Fruit fly (Drosophila melanogaster) whole organism, embryonic: Measurements from ENCODE around the gene CG10063.

Source experiments
- Abd-B ChIP-seq: fragments of 200-800 bp; sonication (Bioruptor generic); optimal IDR thresholded peaks from 2 replicates; lab custom pipeline; 2018; ENCODE audit warnings: missing biosample characterization, mild to moderate bottlenecking, missing genetic modification characterization, moderate library complexity
- Adf1 ChIP-seq: fragments of 200-800 bp; sonication (Bioruptor generic); IDR thresholded peaks from 2 replicates; pipeline ENCODE4 v1.3.6; 2022; ENCODE audit warnings: missing biosample characterization, missing genetic modification characterization
- Atf6 ChIP-seq: fragments of 200-800 bp; sonication (Bioruptor generic); IDR thresholded peaks from 2 replicates; pipeline ENCODE4 v1.3.6; 2022; ENCODE audit warnings: missing biosample characterization, missing genetic modification characterization
- BEAF-32 ChIP-seq: fragments of 200-800 bp; sonication (Bioruptor generic); optimal IDR thresholded peaks from 3 replicates; lab custom pipeline; 2017; ENCODE audit warnings: missing biosample characterization, missing genetic modification characterization, mild to moderate bottlenecking, moderate library complexity, missing genetic modification reagents
- Bgb ChIP-seq: fragments of 200-800 bp; sonication (Bioruptor generic); IDR thresholded peaks from 2 replicates; pipeline ENCODE4 v1.3.6; 2022; ENCODE audit warnings: missing biosample characterization, missing genetic modification characterization; ENCODE audit not compliant: partially characterized antibody
- C15 ChIP-seq: fragments of 200-800 bp; sonication (Bioruptor generic); IDR thresholded peaks from 3 replicates; pipeline ENCODE4 v1.3.6; 2022; ENCODE audit warnings: missing biosample characterization, missing genetic modification characterization
- CG10959 ChIP-seq: fragments of 200-800 bp; sonication (Bioruptor generic); IDR thresholded peaks from 2 replicates; pipeline ENCODE4 v1.3.6; 2022; ENCODE audit warnings: missing biosample characterization, missing genetic modification characterization
- CG11695 ChIP-seq: fragments of 200-800 bp; sonication (Bioruptor generic); IDR thresholded peaks from 3 replicates; pipeline ENCODE4 v1.3.6; 2022; ENCODE audit warnings: missing biosample characterization, missing genetic modification characterization
- CG12071 ChIP-seq: fragments of 200-800 bp; sonication (Bioruptor generic); optimal IDR thresholded peaks from 3 replicates; lab custom pipeline; 2018; ENCODE audit warnings: missing biosample characterization, mild to moderate bottlenecking, missing genetic modification characterization
- CG13287 ChIP-seq: fragments of 200-800 bp; sonication (Bioruptor generic); IDR thresholded peaks from 2 replicates; pipeline ENCODE4 v1.3.6; 2022; ENCODE audit warnings: missing biosample characterization, missing genetic modification characterization; ENCODE audit not compliant: partially characterized antibody
- CG15073 ChIP-seq: fragments of 200-800 bp; sonication (Bioruptor generic); optimal IDR thresholded peaks from 2 replicates; lab custom pipeline; 2016; ENCODE audit warnings: missing biosample characterization, missing genetic modification characterization
- CG15269 ChIP-seq: fragments of 200-800 bp; sonication (Bioruptor generic); optimal IDR thresholded peaks from 2 replicates; lab custom pipeline; 2018; ENCODE audit warnings: missing biosample characterization, mild to moderate bottlenecking, missing genetic modification characterization, moderate library complexity
- CG32532 ChIP-seq: fragments of 200-800 bp; sonication (Bioruptor generic); IDR thresholded peaks from 2 replicates; pipeline ENCODE4 v1.3.6; 2022; ENCODE audit warnings: missing biosample characterization, missing genetic modification characterization
- CG34422 ChIP-seq: fragments of 200-800 bp; sonication (Bioruptor generic); IDR thresholded peaks from 3 replicates; pipeline ENCODE4 v1.3.6; 2022; ENCODE audit warnings: missing biosample characterization, missing genetic modification characterization
- CG7357 ChIP-seq: fragments of 200-800 bp; sonication (Bioruptor generic); IDR thresholded peaks from 3 replicates; pipeline ENCODE4 v1.3.6; 2022; ENCODE audit warnings: missing biosample characterization, missing genetic modification characterization
- CG7928 ChIP-seq: fragments of 200-800 bp; sonication (Bioruptor generic); optimal IDR thresholded peaks from 2 replicates; lab custom pipeline; 2017; ENCODE audit warnings: missing biosample characterization, mild to moderate bottlenecking, missing genetic modification characterization
- CG7987 ChIP-seq: fragments of 200-800 bp; sonication (Bioruptor generic); optimal IDR thresholded peaks from 2 replicates; lab custom pipeline; 2018; ENCODE audit warnings: missing biosample characterization, mild to moderate bottlenecking, missing genetic modification characterization, moderate library complexity
- Chrac-16 ChIP-seq: fragments of 200-800 bp; sonication (Bioruptor generic); optimal IDR thresholded peaks from 3 replicates; lab custom pipeline; 2016; ENCODE audit warnings: missing biosample characterization, missing genetic modification characterization
- Drgx ChIP-seq: fragments of 200-800 bp; sonication (Bioruptor generic); IDR thresholded peaks from 2 replicates; pipeline ENCODE4 v1.3.6; 2022; ENCODE audit warnings: missing biosample characterization, missing genetic modification characterization
- E2f1 ChIP-seq: fragments of 200-800 bp; sonication (Bioruptor generic); IDR thresholded peaks from 2 replicates; pipeline ENCODE4 v1.3.6; 2022; ENCODE audit warnings: missing biosample characterization, missing genetic modification characterization
- Hr3 ChIP-seq: fragments of 200-800 bp; sonication (Bioruptor generic); optimal IDR thresholded peaks from 3 replicates; lab custom pipeline; 2016; ENCODE audit warnings: missing biosample characterization, missing genetic modification characterization
- Med ChIP-seq: fragments of 200-800 bp; sonication (Bioruptor generic); peaks from one replicate; lab custom pipeline; 2016; ENCODE audit warnings: missing biosample characterization, missing genetic modification characterization, mild to moderate bottlenecking, inconsistent platforms, moderate library complexity
- NC2α ChIP-seq: fragments of 200-800 bp; sonication (Bioruptor generic); optimal IDR thresholded peaks from 2 replicates; lab custom pipeline; 2016; ENCODE audit warnings: missing biosample characterization, missing genetic modification characterization
- NC2β ChIP-seq: fragments of 200-800 bp; sonication (Bioruptor generic); optimal IDR thresholded peaks from 2 replicates; lab custom pipeline; 2016; ENCODE audit warnings: missing biosample characterization, missing genetic modification characterization
- Scr ChIP-seq: fragments of 200-800 bp; sonication (Bioruptor generic); IDR thresholded peaks from 2 replicates; pipeline ENCODE4 v1.3.6; 2022; ENCODE audit warnings: missing biosample characterization, missing genetic modification characterization; ENCODE audit not compliant: partially characterized antibody
- Stat92E ChIP-seq, 3 experiments: fragments of >200 bp in 2 of 3; fragments of 200-800 bp in 1 of 3; sonication (Bioruptor generic) in 1 of 3; optimal IDR thresholded peaks; 2 replicates each; lab custom pipeline; 2017 to 2019; ENCODE audit warnings: missing biosample characterization in 3 of 3, missing genetic modification characterization in 3 of 3, mild to moderate bottlenecking in 1 of 3, moderate library complexity in 1 of 3
- Trl ChIP-seq, 3 experiments: fragments of >200 bp in 2 of 3; fragments of 200-800 bp in 1 of 3; sonication (Bioruptor generic) in 1 of 3; optimal IDR thresholded peaks; 2 replicates in 1 of 3; 3 replicates in 2 of 3; lab custom pipeline; 2016 to 2017; ENCODE audit warnings: missing biosample characterization in 1 of 3, missing genetic modification characterization in 1 of 3
- ac ChIP-seq: fragments of 200-800 bp; sonication (Bioruptor generic); optimal IDR thresholded peaks from 3 replicates; lab custom pipeline; 2017; ENCODE audit warnings: missing biosample characterization, mild to moderate bottlenecking, missing genetic modification characterization
- chinmo ChIP-seq: fragments of 200-800 bp; sonication (Bioruptor generic); IDR thresholded peaks from 4 replicates; pipeline ENCODE4 v1.3.6; 2022; ENCODE audit warnings: missing biosample characterization, missing genetic modification characterization; ENCODE audit not compliant: partially characterized antibody
- chn ChIP-seq: fragments of 200-800 bp; sonication (Bioruptor generic); optimal IDR thresholded peaks from 2 replicates; lab custom pipeline; 2016; ENCODE audit warnings: missing biosample characterization, missing genetic modification characterization
- ci ChIP-seq: fragments of 200-800 bp; sonication (Bioruptor generic); IDR thresholded peaks from 3 replicates; pipeline ENCODE4 v1.3.6; 2022; ENCODE audit warnings: missing biosample characterization, missing genetic modification characterization
- emc ChIP-seq: fragments of 200-800 bp; sonication (Bioruptor generic); optimal IDR thresholded peaks from 2 replicates; lab custom pipeline; 2016; ENCODE audit warnings: missing biosample characterization, missing genetic modification characterization
- gem ChIP-seq: fragments of 200-800 bp; sonication (Bioruptor generic); optimal IDR thresholded peaks from 2 replicates; lab custom pipeline; 2019; ENCODE audit warnings: missing biosample characterization, mild to moderate bottlenecking, missing genetic modification characterization, moderate library complexity
- gsb-n ChIP-seq: fragments of 200-800 bp; sonication (Bioruptor generic); optimal IDR thresholded peaks from 3 replicates; lab custom pipeline; 2018; ENCODE audit warnings: missing biosample characterization, mild to moderate bottlenecking, missing genetic modification characterization
- hkb ChIP-seq, 2 experiments: fragments of 200-800 bp in 1 of 2; fragments of >200 bp in 1 of 2; sonication (Bioruptor generic) in 1 of 2; IDR thresholded peaks in 1 of 2; optimal IDR thresholded peaks in 1 of 2; 2 replicates each; pipeline versions ENCODE4 v1.3.6 to Lab custom; 2017 to 2022; ENCODE audit warnings: missing biosample characterization in 1 of 2, missing genetic modification characterization in 1 of 2
- jing ChIP-seq: fragments of 200-800 bp; sonication (Bioruptor generic); optimal IDR thresholded peaks from 2 replicates; lab custom pipeline; 2018; ENCODE audit warnings: missing biosample characterization, mild to moderate bottlenecking, missing genetic modification characterization
- ken ChIP-seq: fragments of 200-800 bp; sonication (Bioruptor generic); IDR thresholded peaks from 3 replicates; pipeline ENCODE4 v1.3.6; 2022; ENCODE audit warnings: missing biosample characterization, missing genetic modification characterization
- lola ChIP-seq, 3 experiments: fragments of >200 bp in 2 of 3; fragments of 200-800 bp in 1 of 3; sonication (Bioruptor generic) in 1 of 3; optimal IDR thresholded peaks; 2 replicates each; lab custom pipeline; 2017 to 2019; ENCODE audit warnings: missing biosample characterization in 3 of 3, missing genetic modification characterization in 3 of 3, mild to moderate bottlenecking in 1 of 3, moderate library complexity in 1 of 3
- nerfin-2 ChIP-seq: fragments of 200-800 bp; sonication (Bioruptor generic); IDR thresholded peaks from 2 replicates; pipeline ENCODE4 v1.3.6; 2022; ENCODE audit warnings: missing biosample characterization, missing genetic modification characterization; ENCODE audit not compliant: partially characterized antibody
- pan ChIP-seq, 4 experiments: fragments of >200 bp in 3 of 4; fragments of 200-800 bp in 1 of 4; sonication (Bioruptor generic) in 1 of 4; optimal IDR thresholded peaks in 3 of 4; IDR thresholded peaks in 1 of 4; 2 replicates each; pipeline versions ENCODE4 v1.3.6 to Lab custom; 2017 to 2022; ENCODE audit warnings: missing biosample characterization in 2 of 4, missing genetic modification characterization in 2 of 4, mixed read lengths in 1 of 4
- sd ChIP-seq: fragments of 200-800 bp; sonication (Bioruptor generic); optimal IDR thresholded peaks from 3 replicates; lab custom pipeline; 2018; ENCODE audit warnings: missing biosample characterization, mild to moderate bottlenecking, missing genetic modification characterization, moderate library complexity
- sob ChIP-seq: fragments of 200-800 bp; sonication (Bioruptor generic); IDR thresholded peaks from 2 replicates; pipeline ENCODE4 v1.3.6; 2022; ENCODE audit warnings: missing biosample characterization, missing genetic modification characterization
- ssp ChIP-seq: fragments of 200-800 bp; sonication (Bioruptor generic); IDR thresholded peaks from 2 replicates; pipeline ENCODE4 v1.3.6; 2022; ENCODE audit warnings: missing biosample characterization, missing genetic modification characterization
- vvl ChIP-seq: fragments of 200-800 bp; sonication (Bioruptor generic); IDR thresholded peaks from 2 replicates; pipeline ENCODE4 v1.3.6; 2022; ENCODE audit warnings: missing biosample characterization, missing genetic modification characterization
- zfh1 ChIP-seq: fragments of 200-800 bp; sonication (Bioruptor generic); IDR thresholded peaks from 3 replicates; pipeline ENCODE4 v1.3.6; 2022; ENCODE audit warnings: missing biosample characterization, missing genetic modification characterization
- zfh2 ChIP-seq: fragments of 200-800 bp; sonication (Bioruptor generic); optimal IDR thresholded peaks from 2 replicates; lab custom pipeline; 2016; ENCODE audit warnings: missing biosample characterization, missing genetic modification characterization

CG10063 gene

DNA sequence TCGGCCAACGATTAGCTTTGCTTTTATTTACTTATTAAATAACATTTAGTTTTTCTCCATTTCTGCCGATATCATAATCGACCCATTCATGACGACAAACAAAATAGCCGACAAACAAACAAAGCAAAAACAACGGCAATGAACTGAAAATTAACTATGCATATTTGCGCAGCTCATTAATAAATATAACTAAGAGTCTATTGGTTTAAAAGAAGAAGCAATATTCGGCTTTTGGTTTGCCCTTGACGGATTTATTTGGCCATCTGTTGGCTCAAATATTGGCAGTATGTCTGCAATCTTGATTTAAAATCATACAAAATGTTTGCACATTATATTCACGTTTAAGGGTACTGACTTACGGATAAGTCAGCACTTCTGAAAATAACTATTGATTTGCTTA lies 27.7 kb upstream of the CG10063 start (continued):
- TF ChIP-seq emc (GFP tag; lab: Kevin White, UChicago): no peak
- TF ChIP-seq Stat92E (GFP tag; optimal IDR thresholded peaks at IDR 0.05; lab: Kevin White, UChicago): no peak
- TF ChIP-seq Hr3 (GFP tag; lab: Kevin White, UChicago): no peak
- no peak for TF ChIP-seq ac (GFP tag; lab: Kevin White, UChicago)
- peak; percentile 53 for TF ChIP-seq Med (GFP tag; lab: Kevin White, UChicago)
- no peak for TF ChIP-seq chn
- no peak for TF ChIP-seq Drgx (GFP tag; lab: Robert Waterston, UW)
- TF ChIP-seq, all 482 proteins: peak for 20

DNA sequence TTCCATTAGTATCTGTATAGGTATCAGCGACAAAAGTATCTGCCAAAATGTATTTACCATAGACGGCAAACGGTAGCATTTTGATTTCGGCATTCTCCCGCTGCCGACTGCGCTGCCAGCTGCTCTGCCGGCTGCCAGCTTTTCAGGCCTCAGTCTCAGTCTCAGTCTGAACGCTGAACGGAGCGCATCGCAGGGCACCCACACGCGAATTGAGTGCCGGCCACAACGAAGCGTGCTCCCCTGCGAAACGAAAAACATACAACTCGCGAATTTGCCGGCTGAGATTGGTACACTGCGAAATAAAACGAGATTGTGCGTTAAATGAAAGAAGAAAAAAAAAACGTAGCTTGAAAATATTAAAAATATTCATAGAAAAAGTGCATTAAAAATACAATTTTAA lies 26.4 kb upstream of the CG10063 start, which contains the start of gene Mp:
TSS of gene Mp (plus strand) at position 152 of the 400 bp plus-strand sequence.
- no peak for TF ChIP-seq CG7928 (GFP tag; lab: Kevin White, UChicago)
- no peak for TF ChIP-seq BEAF-32 (GFP tag; lab: Kevin White, UChicago)
- peak; percentile 92 for TF ChIP-seq Adf1 (GFP tag; lab: Robert Waterston, UW)
- no peak for TF ChIP-seq CG15073 (GFP tag; lab: Kevin White, UChicago)
- TF ChIP-seq zfh1: 0 out of 3 replicates have a peak, but pooled peaks have one; percentile 8
- peak; percentile 64; the same call in 1 of the 3 replicates for TF ChIP-seq CG34422 (GFP tag; lab: Robert Waterston, UW)
- TF ChIP-seq CG10959 (GFP tag; lab: Robert Waterston, UW): 0 out of 2 replicates have a peak, but pooled peaks have one; percentile 20
- TF ChIP-seq CG11695 (GFP tag; lab: Robert Waterston, UW): peak; percentile 49; the same call in 1 of the 3 replicates
- TF ChIP-seq jing (GFP tag; lab: Kevin White, UChicago): no peak
- TF ChIP-seq E2f1 (GFP tag; lab: Robert Waterston, UW): peak; percentile 28; the same call in 1 of the 2 replicates
- no peak for TF ChIP-seq pan (optimal IDR thresholded peaks at IDR 0.05; lab: Kevin White, UChicago)
- TF ChIP-seq pan (GFP tag; optimal IDR thresholded peaks at IDR 0.05 in 1 of 2, IDR thresholded peaks at IDR 0.05 in 1 of 2): peak in 1 of 2 experiments; percentile 21
- 0 out of 2 replicates have a peak, but pooled peaks have one; percentile 6 for TF ChIP-seq ssp
- TF ChIP-seq vvl (GFP tag; lab: Robert Waterston, UW): peak; percentile 39
- no peak for TF ChIP-seq Abd-B (GFP tag; lab: Kevin White, UChicago)
- no peak for TF ChIP-seq lola (GFP tag; optimal IDR thresholded peaks at IDR 0.05; lab: Kevin White, UChicago)
- no peak for TF ChIP-seq gsb-n (tag; lab: Kevin White, UChicago)
- TF ChIP-seq Trl (optimal IDR thresholded peaks at IDR 0.05; lab: Kevin White, UChicago): peak; percentile 0 to 2
- TF ChIP-seq Trl (GFP tag; optimal IDR thresholded peaks at IDR 0.05; lab: Kevin White, UChicago): no peak
- peak; percentile 65; the same call in 1 of the 4 replicates for TF ChIP-seq chinmo
- no peak for TF ChIP-seq zfh2 (GFP tag; lab: Kevin White, UChicago)
- no peak for TF ChIP-seq C15 (GFP tag; lab: Robert Waterston, UW)
- peak; percentile 79 for TF ChIP-seq Med (GFP tag; lab: Kevin White, UChicago)
- 0 out of 3 replicates have a peak, but pooled peaks have one; percentile 47 for TF ChIP-seq ci
- TF ChIP-seq Bgb (GFP tag; lab: Robert Waterston, UW): peak; percentile 46; the same call in 1 of the 2 replicates
- peak; percentile 57; the same call in 1 of the 2 replicates for TF ChIP-seq CG13287 (GFP tag; lab: Robert Waterston, UW)
- TF ChIP-seq nerfin-2 (GFP tag; lab: Robert Waterston, UW): 0 out of 2 replicates have a peak, but pooled peaks have one; percentile 26
- TF ChIP-seq Atf6: peak; percentile 32; the same call in 1 of the 2 replicates
- TF ChIP-seq CG12071 (GFP tag; lab: Kevin White, UChicago): peak; percentile 45
- TF ChIP-seq gem (tag; lab: Kevin White, UChicago): peak; percentile 9
- peak; percentile 37; the same call in 1 of the 2 replicates for TF ChIP-seq CG32532 (GFP tag; lab: Robert Waterston, UW)
- no peak for TF ChIP-seq hkb (optimal IDR thresholded peaks at IDR 0.05; lab: Kevin White, UChicago)
- TF ChIP-seq hkb (GFP tag; IDR thresholded peaks at IDR 0.05; lab: Robert Waterston, UW): 0 out of 2 replicates have a peak, but pooled peaks have one; percentile 38
- peak; percentile 32; the same call in 1 of the 2 replicates for TF ChIP-seq sob
- no peak for TF ChIP-seq NC2α (GFP tag; lab: Kevin White, UChicago)
- 0 out of 3 replicates have a peak, but pooled peaks have one; percentile 10 for TF ChIP-seq ken
- TF ChIP-seq CG7987 (GFP tag; lab: Kevin White, UChicago): peak; percentile 18
- TF ChIP-seq Chrac-16 (GFP tag; lab: Kevin White, UChicago): no peak
- TF ChIP-seq sd (tag; lab: Kevin White, UChicago): no peak
- no peak for TF ChIP-seq CG7357 (GFP tag; lab: Robert Waterston, UW)
- TF ChIP-seq Scr (GFP tag; lab: Robert Waterston, UW): no peak
- no peak for TF ChIP-seq NC2β
- TF ChIP-seq CG15269 (tag; lab: Kevin White, UChicago): peak; percentile 16
